Worm (Caenorhabditis elegans): ENCODE data around the gene F26F12.5.

DNA sequence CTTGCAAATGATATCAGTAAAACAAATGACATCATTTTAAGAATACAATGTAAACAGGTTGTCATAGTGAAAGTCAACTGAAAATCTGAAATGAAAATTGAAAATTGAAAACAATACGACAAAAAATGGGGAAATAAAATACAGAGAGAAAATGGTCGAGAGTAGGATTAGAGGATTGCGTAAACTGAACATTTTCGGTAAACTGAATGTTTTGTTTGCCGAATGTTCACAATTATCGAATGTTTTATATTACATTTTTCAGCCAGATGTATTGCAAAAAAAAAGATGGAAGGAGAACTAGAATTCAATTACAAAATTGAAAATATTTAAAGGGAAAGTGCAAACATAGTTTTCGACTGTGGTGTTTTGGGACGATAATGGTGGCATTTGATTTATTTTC lies at the start of gene F26F12.5:
- no peak for TF ChIP-seq pqm-1 (tag; optimal IDR thresholded peaks at IDR 0.05)
- no peak for TF ChIP-seq nhr-232 (tag; optimal IDR thresholded peaks at IDR 0.05)

All from whole organism, late embryonic.